Fruit fly (Drosophila melanogaster) whole organism, embryonic: Measurements from ENCODE around the gene CG11975.

Experiments used
- Ada2b ChIP-seq: fragments of 200-800 bp; sonication (Bioruptor generic); IDR thresholded peaks from 2 replicates; pipeline ENCODE4 v1.3.6; 2022; ENCODE audit warnings: missing biosample characterization, missing genetic modification characterization
- B-H2 ChIP-seq: fragments of 200-800 bp; sonication (Bioruptor generic); optimal IDR thresholded peaks from 2 replicates; lab custom pipeline; 2018; ENCODE audit warnings: missing biosample characterization, mild to moderate bottlenecking, missing genetic modification characterization
- Bdp1 ChIP-seq: fragments of 200-800 bp; sonication (Bioruptor generic); optimal IDR thresholded peaks from 3 replicates; lab custom pipeline; 2016; ENCODE audit warnings: missing biosample characterization, missing genetic modification characterization
- Blimp-1 ChIP-seq: fragments of 200-800 bp; sonication (Bioruptor generic); optimal IDR thresholded peaks from 3 replicates; lab custom pipeline; 2018; ENCODE audit warnings: missing biosample characterization, missing genetic modification characterization, mild to moderate bottlenecking, moderate library complexity, missing genetic modification reagents
- CG10543 ChIP-seq: fragments of 200-800 bp; sonication (Bioruptor generic); optimal IDR thresholded peaks from 3 replicates; lab custom pipeline; 2017; ENCODE audit warnings: missing biosample characterization, mild to moderate bottlenecking, missing genetic modification characterization, moderate library complexity
- CG12299 ChIP-seq: fragments of 200-800 bp; sonication (Bioruptor generic); optimal IDR thresholded peaks from 2 replicates; lab custom pipeline; 2018; ENCODE audit warnings: missing biosample characterization, mild to moderate bottlenecking, missing genetic modification characterization
- CG12769 ChIP-seq: fragments of 200-800 bp; sonication (Bioruptor generic); optimal IDR thresholded peaks from 2 replicates; lab custom pipeline; 2019; ENCODE audit warnings: missing biosample characterization, mild to moderate bottlenecking, missing genetic modification characterization, moderate library complexity
- CG13287 ChIP-seq: fragments of 200-800 bp; sonication (Bioruptor generic); IDR thresholded peaks from 2 replicates; pipeline ENCODE4 v1.3.6; 2022; ENCODE audit warnings: missing biosample characterization, missing genetic modification characterization; ENCODE audit not compliant: partially characterized antibody
- CG13894 ChIP-seq: fragments of 200-800 bp; sonication (Bioruptor generic); optimal IDR thresholded peaks from 3 replicates; lab custom pipeline; 2018; ENCODE audit warnings: missing biosample characterization, mild to moderate bottlenecking, missing genetic modification characterization, moderate library complexity
- CG1602 ChIP-seq: fragments of 200-800 bp; sonication (Bioruptor generic); optimal IDR thresholded peaks from 3 replicates; lab custom pipeline; 2016; ENCODE audit warnings: missing biosample characterization, missing genetic modification characterization
- CG18764 ChIP-seq: fragments of 200-800 bp; sonication (Bioruptor generic); optimal IDR thresholded peaks from 3 replicates; lab custom pipeline; 2016; ENCODE audit warnings: missing biosample characterization, missing genetic modification characterization
- CG4360 ChIP-seq: fragments of 200-800 bp; sonication (Bioruptor generic); IDR thresholded peaks from 2 replicates; pipeline ENCODE4 v1.3.6; 2022; ENCODE audit warnings: missing biosample characterization, missing genetic modification characterization
- CG6254 ChIP-seq: fragments of 200-800 bp; sonication (Bioruptor generic); optimal IDR thresholded peaks from 3 replicates; lab custom pipeline; 2017; ENCODE audit warnings: mild to moderate bottlenecking, missing biosample characterization, missing genetic modification reagents, missing genetic modification characterization
- CG6654 ChIP-seq: fragments of 200-800 bp; sonication (Bioruptor generic); optimal IDR thresholded peaks from 2 replicates; lab custom pipeline; 2017; ENCODE audit warnings: missing biosample characterization, mild to moderate bottlenecking, missing genetic modification characterization
- CG7786 ChIP-seq: fragments of 200-800 bp; sonication (Bioruptor generic); optimal IDR thresholded peaks from 2 replicates; lab custom pipeline; 2016; ENCODE audit warnings: missing biosample characterization, missing genetic modification characterization
- CG8089 ChIP-seq: fragments of 200-800 bp; sonication (Bioruptor generic); optimal IDR thresholded peaks from 3 replicates; lab custom pipeline; 2016; ENCODE audit warnings: missing biosample characterization, missing genetic modification characterization
- CoRest ChIP-seq: fragments of 200-800 bp; sonication (Bioruptor generic); optimal IDR thresholded peaks from 3 replicates; lab custom pipeline; 2018; ENCODE audit warnings: missing biosample characterization, mild to moderate bottlenecking, missing genetic modification characterization, moderate library complexity
- CrebB ChIP-seq: fragments of 200-800 bp; sonication (Bioruptor generic); optimal IDR thresholded peaks from 3 replicates; lab custom pipeline; 2018; ENCODE audit warnings: missing biosample characterization, mild to moderate bottlenecking, missing genetic modification characterization
- Dbx ChIP-seq: fragments of 200-800 bp; sonication (Bioruptor generic); IDR thresholded peaks from 3 replicates; pipeline ENCODE4 v1.3.6; 2022; ENCODE audit warnings: missing biosample characterization, missing genetic modification characterization
- Deaf1 ChIP-seq: fragments of 200-800 bp; optimal IDR thresholded peaks from 3 replicates; lab custom pipeline; 2019; ENCODE audit warnings: missing biosample characterization, mild to moderate bottlenecking, missing genetic modification characterization, moderate library complexity
- Hr3 ChIP-seq: fragments of 200-800 bp; sonication (Bioruptor generic); optimal IDR thresholded peaks from 3 replicates; lab custom pipeline; 2016; ENCODE audit warnings: missing biosample characterization, missing genetic modification characterization
- Med ChIP-seq: fragments of 200-800 bp; sonication (Bioruptor generic); peaks from one replicate; lab custom pipeline; 2016; ENCODE audit warnings: missing biosample characterization, missing genetic modification characterization, mild to moderate bottlenecking, inconsistent platforms, moderate library complexity
- Pdp1 ChIP-seq, 2 experiments: fragments of 200-800 bp; sonication (Bioruptor generic); optimal IDR thresholded peaks; 3 replicates each; lab custom pipeline; 2016; ENCODE audit warnings: missing biosample characterization in 2 of 2, missing genetic modification characterization in 2 of 2, mild to moderate bottlenecking in 1 of 2, moderate library complexity in 1 of 2
- Scr ChIP-seq: fragments of 200-800 bp; sonication (Bioruptor generic); IDR thresholded peaks from 2 replicates; pipeline ENCODE4 v1.3.6; 2022; ENCODE audit warnings: missing biosample characterization, missing genetic modification characterization; ENCODE audit not compliant: partially characterized antibody
- Ssrp ChIP-seq: fragments of 200-800 bp; sonication (Bioruptor generic); optimal IDR thresholded peaks from 2 replicates; lab custom pipeline; 2018; ENCODE audit warnings: missing biosample characterization, mild to moderate bottlenecking, missing genetic modification characterization, moderate library complexity
- abd-A ChIP-seq: fragments of 200-800 bp; sonication (Bioruptor generic); optimal IDR thresholded peaks from 3 replicates; lab custom pipeline; 2019; ENCODE audit warnings: missing biosample characterization, mild to moderate bottlenecking, missing genetic modification characterization, moderate library complexity
- amos ChIP-seq: fragments of 200-800 bp; sonication (Bioruptor generic); IDR thresholded peaks from 2 replicates; pipeline ENCODE4 v1.3.6; 2022; ENCODE audit warnings: missing biosample characterization, missing genetic modification characterization; ENCODE audit not compliant: partially characterized antibody
- bowl ChIP-seq: fragments of 200-800 bp; sonication (Bioruptor generic); IDR thresholded peaks from 2 replicates; pipeline ENCODE4 v1.3.6; 2022; ENCODE audit warnings: missing biosample characterization, missing genetic modification characterization
- cato ChIP-seq: fragments of 200-800 bp; sonication (Bioruptor generic); optimal IDR thresholded peaks from 2 replicates; lab custom pipeline; 2016; ENCODE audit warnings: missing biosample characterization, missing genetic modification characterization, borderline replicate concordance
- chinmo ChIP-seq: fragments of 200-800 bp; sonication (Bioruptor generic); IDR thresholded peaks from 4 replicates; pipeline ENCODE4 v1.3.6; 2022; ENCODE audit warnings: missing biosample characterization, missing genetic modification characterization; ENCODE audit not compliant: partially characterized antibody
- gsb-n ChIP-seq: fragments of 200-800 bp; sonication (Bioruptor generic); optimal IDR thresholded peaks from 3 replicates; lab custom pipeline; 2018; ENCODE audit warnings: missing biosample characterization, mild to moderate bottlenecking, missing genetic modification characterization
- her ChIP-seq: fragments of 200-800 bp; sonication (Bioruptor generic); optimal IDR thresholded peaks from 2 replicates; lab custom pipeline; 2016; ENCODE audit warnings: missing biosample characterization, missing genetic modification characterization
- kah ChIP-seq: fragments of 200-800 bp; sonication (Bioruptor generic); optimal IDR thresholded peaks from 2 replicates; lab custom pipeline; 2018; ENCODE audit warnings: missing biosample characterization, mild to moderate bottlenecking, missing genetic modification characterization
- kni ChIP-seq: fragments of 200-800 bp; sonication (Bioruptor generic); optimal IDR thresholded peaks from 3 replicates; lab custom pipeline; 2017; ENCODE audit warnings: mild to moderate bottlenecking, missing biosample characterization, missing genetic modification reagents, missing genetic modification characterization
- oc ChIP-seq: fragments of 200-800 bp; sonication (Bioruptor generic); optimal IDR thresholded peaks from 2 replicates; lab custom pipeline; 2018; ENCODE audit warnings: missing biosample characterization, mild to moderate bottlenecking, missing genetic modification characterization, moderate library complexity
- sd ChIP-seq: fragments of 200-800 bp; sonication (Bioruptor generic); optimal IDR thresholded peaks from 3 replicates; lab custom pipeline; 2018; ENCODE audit warnings: missing biosample characterization, mild to moderate bottlenecking, missing genetic modification characterization, moderate library complexity
- sisA ChIP-seq: fragments of 200-800 bp; sonication (Bioruptor generic); IDR thresholded peaks from 2 replicates; pipeline ENCODE4 v1.3.6; 2022; ENCODE audit warnings: missing biosample characterization, missing genetic modification characterization
- stc ChIP-seq: fragments of 200-800 bp; sonication (Bioruptor generic); IDR thresholded peaks from 2 replicates; pipeline ENCODE4 v1.3.6; 2022; ENCODE audit warnings: missing biosample characterization, missing genetic modification characterization
- stwl ChIP-seq: fragments of 200-800 bp; sonication (Bioruptor generic); optimal IDR thresholded peaks from 3 replicates; lab custom pipeline; 2018; ENCODE audit warnings: missing biosample characterization, mild to moderate bottlenecking, missing genetic modification characterization, moderate library complexity
- unc-4 ChIP-seq: fragments of 200-800 bp; sonication (Bioruptor generic); IDR thresholded peaks from 2 replicates; pipeline ENCODE4 v1.3.6; 2022; ENCODE audit warnings: missing biosample characterization, missing genetic modification characterization; ENCODE audit not compliant: partially characterized antibody

CG11975 gene

DNA sequence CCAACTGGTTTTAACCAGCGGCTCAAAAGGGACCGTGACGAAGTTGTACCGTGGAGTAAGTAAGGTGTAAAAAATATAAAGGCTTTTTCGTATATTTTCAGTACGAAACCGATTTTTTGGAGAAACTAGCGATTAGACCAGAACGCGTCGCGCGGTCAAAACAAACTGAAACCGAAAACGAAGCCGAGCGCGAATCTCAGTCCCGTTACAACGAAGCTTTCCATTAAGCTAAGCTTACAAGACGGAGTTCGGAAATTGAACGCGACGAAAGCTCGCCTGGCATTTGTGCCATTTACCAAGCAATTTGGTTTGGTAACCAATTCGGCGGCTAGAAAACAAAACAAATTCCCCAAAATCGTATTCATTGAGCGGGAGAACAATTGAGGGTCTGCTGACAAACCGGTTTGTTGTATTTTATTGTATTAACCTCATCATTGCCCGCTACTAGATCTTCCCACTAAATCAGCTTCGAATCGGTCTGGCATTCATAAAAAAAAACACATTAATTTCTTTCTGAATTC is 8.7 kb downstream of the CG11975 start:
- TF ChIP-seq amos (no peak), CG7786 (GFP tag; lab: Kevin White, UChicago) (no peak), her (GFP tag; lab: Kevin White, UChicago) (no peak), stc (GFP tag; lab: Robert Waterston, UW) (0 out of 2 replicates have a peak, but pooled peaks have one; percentile 11), CG12299 (tag; lab: Kevin White, UChicago) (no peak), CG4360 (GFP tag; lab: Robert Waterston, UW) (no peak), Bdp1 (GFP tag; lab: Kevin White, UChicago) (no peak), unc-4 (GFP tag; lab: Robert Waterston, UW) (no peak), CG1602 (GFP tag; lab: Kevin White, UChicago) (no peak), CoRest (tag; lab: Kevin White, UChicago) (no peak), CrebB (no peak), Ada2b (GFP tag; lab: Robert Waterston, UW) (no peak), kni (peak; percentile 72), CG8089 (GFP tag; lab: Kevin White, UChicago) (no peak), Ssrp (tag; lab: Kevin White, UChicago) (no peak), Scr (GFP tag; lab: Robert Waterston, UW) (no peak), oc (tag; lab: Kevin White, UChicago) (peak; percentile 63), Pdp1 (GFP tag; optimal IDR thresholded peaks at IDR 0.05; lab: Kevin White, UChicago) (peak in 1 of 2 experiments; percentile 9), Deaf1 (peak; percentile 87), sisA (GFP tag; lab: Robert Waterston, UW) (no peak), CG10543 (GFP tag; lab: Kevin White, UChicago) (peak; percentile 11), chinmo (GFP tag; lab: Robert Waterston, UW) (0 out of 4 replicates have a peak, but pooled peaks have one; percentile 43), CG12769 (tag; lab: Kevin White, UChicago) (peak; percentile 89), Dbx (GFP tag; lab: Robert Waterston, UW) (peak; percentile 14; the same call in 1 of the 3 replicates), gsb-n (peak; percentile 2), CG6254 (GFP tag; lab: Kevin White, UChicago) (no peak), Med (no peak), CG13894 (peak; percentile 40), CG18764 (GFP tag; lab: Kevin White, UChicago) (no peak), cato (GFP tag; lab: Kevin White, UChicago) (no peak), CG6654 (GFP tag; lab: Kevin White, UChicago) (no peak), Hr3 (GFP tag; lab: Kevin White, UChicago) (no peak), B-H2 (peak; percentile 37), kah (GFP tag; lab: Kevin White, UChicago) (no peak), abd-A (tag; lab: Kevin White, UChicago) (no peak), CG13287 (GFP tag; lab: Robert Waterston, UW) (peak; percentile 25; the same call in 1 of the 2 replicates), stwl (tag; lab: Kevin White, UChicago) (no peak), bowl (GFP tag; lab: Robert Waterston, UW) (no peak), sd (tag; lab: Kevin White, UChicago) (peak; percentile 89), Blimp-1 (GFP tag; lab: Kevin White, UChicago) (peak; percentile 72)
